Worm (Caenorhabditis elegans): Measurements from ENCODE around the gene Y17G7B.12.

DNA sequence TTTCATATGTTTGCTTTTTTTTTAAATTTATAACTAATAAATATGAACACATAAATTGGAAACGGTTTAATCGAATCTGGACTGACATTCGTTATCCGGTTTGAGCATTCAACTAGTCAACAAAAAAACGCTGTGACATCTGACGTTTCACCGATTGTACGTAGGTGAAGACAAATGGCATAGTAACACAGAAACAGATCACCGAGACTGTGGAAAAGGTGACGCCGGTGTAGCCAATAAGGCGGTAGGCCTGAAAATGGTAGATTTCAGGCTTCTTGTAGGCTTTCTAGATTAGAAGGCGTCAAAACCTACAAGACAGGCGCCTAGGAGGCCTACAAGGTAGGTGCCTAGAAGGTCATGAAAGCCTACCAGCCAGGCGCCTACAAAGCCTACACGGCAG is 47.6 kb downstream of the Y17G7B.12 start:
- TF ChIP-seq nhr-28 (tag; optimal IDR thresholded peaks at IDR 0.05): no peak
- TF ChIP-seq unc-62 (GFP tag; optimal IDR thresholded peaks at IDR 0.05): no peak
- TF ChIP-seq lin-13 (tag; optimal IDR thresholded peaks at IDR 0.05): no peak
- TF ChIP-seq M03D4.4 (tag; optimal IDR thresholded peaks at IDR 0.05): no peak
- no peak for TF ChIP-seq unc-39 (tag; optimal IDR thresholded peaks at IDR 0.05)
- TF ChIP-seq ces-1 (GFP tag; optimal IDR thresholded peaks at IDR 0.05): no peak
- no peak for TF ChIP-seq nhr-76 (tag; optimal IDR thresholded peaks at IDR 0.05)
